Fruit fly (Drosophila melanogaster) whole organism, prepupa: ENCODE results near the gene Tg.

ENCODE experiments used
- CG10669 ChIP-seq: fragments of 200-800 bp; sonication (Bioruptor generic); optimal IDR thresholded peaks from 3 replicates; lab custom pipeline; 2018; ENCODE audit warnings: missing biosample characterization, mild to moderate bottlenecking, missing genetic modification characterization, moderate library complexity
- CG11902 ChIP-seq: fragments of 200-800 bp; sonication (Bioruptor generic); optimal IDR thresholded peaks from 3 replicates; lab custom pipeline; 2016; ENCODE audit warnings: missing biosample characterization, missing genetic modification characterization
- CG15336 ChIP-seq: fragments of 200-800 bp; sonication (Bioruptor generic); IDR thresholded peaks from 2 replicates; pipeline ENCODE4 v1.3.6; 2022; ENCODE audit warnings: missing biosample characterization, missing genetic modification characterization
- CG16779 ChIP-seq: fragments of 200-800 bp; sonication (Bioruptor generic); optimal IDR thresholded peaks from 3 replicates; lab custom pipeline; 2017; ENCODE audit warnings: missing biosample characterization, mild to moderate bottlenecking, missing genetic modification characterization
- CG3032 ChIP-seq: fragments of 200-800 bp; optimal IDR thresholded peaks from 2 replicates; lab custom pipeline; 2019; ENCODE audit warnings: missing biosample characterization, mild to moderate bottlenecking, missing genetic modification characterization, moderate library complexity
- CG31627 ChIP-seq: fragments of 200-800 bp; sonication (Bioruptor generic); optimal IDR thresholded peaks from 3 replicates; lab custom pipeline; 2016; ENCODE audit warnings: missing biosample characterization, missing genetic modification characterization
- CG32006 ChIP-seq: fragments of 200-800 bp; sonication (Bioruptor generic); optimal IDR thresholded peaks from 3 replicates; lab custom pipeline; 2017; ENCODE audit warnings: missing biosample characterization, mild to moderate bottlenecking, missing genetic modification characterization
- CG34406 ChIP-seq: fragments of 200-800 bp; sonication (Bioruptor generic); optimal IDR thresholded peaks from 3 replicates; lab custom pipeline; 2016; ENCODE audit warnings: missing biosample characterization, missing genetic modification characterization
- CG4318 ChIP-seq: fragments of 200-800 bp; sonication (Bioruptor generic); optimal IDR thresholded peaks from 3 replicates; lab custom pipeline; 2017; ENCODE audit warnings: missing biosample characterization, mild to moderate bottlenecking, missing genetic modification characterization
- CG6163 ChIP-seq: fragments of 200-800 bp; sonication (Bioruptor generic); IDR thresholded peaks from 3 replicates; pipeline ENCODE4 v1.3.6; 2022; ENCODE audit warnings: missing biosample characterization, missing genetic modification characterization
- CG6276 ChIP-seq: fragments of 200-800 bp; sonication (Bioruptor generic); optimal IDR thresholded peaks from 2 replicates; lab custom pipeline; 2017; ENCODE audit warnings: missing biosample characterization, mild to moderate bottlenecking, missing genetic modification characterization
- CG6792 ChIP-seq: fragments of 200-800 bp; sonication (Bioruptor generic); optimal IDR thresholded peaks from 3 replicates; lab custom pipeline; 2016; ENCODE audit warnings: missing biosample characterization, missing genetic modification characterization
- CG6854 ChIP-seq: fragments of 200-800 bp; sonication (Bioruptor generic); optimal IDR thresholded peaks from 2 replicates; lab custom pipeline; 2017; ENCODE audit warnings: missing biosample characterization, mild to moderate bottlenecking, missing genetic modification characterization
- CG7368 ChIP-seq: fragments of 200-800 bp; sonication (Bioruptor generic); optimal IDR thresholded peaks from 3 replicates; lab custom pipeline; 2016; ENCODE audit warnings: missing biosample characterization, missing genetic modification characterization
- CG8119 ChIP-seq: fragments of 200-800 bp; sonication (Bioruptor generic); IDR thresholded peaks from 3 replicates; pipeline ENCODE4 v1.3.6; 2022; ENCODE audit warnings: missing biosample characterization, missing genetic modification characterization
- CG8319 ChIP-seq: fragments of 200-800 bp; sonication (Bioruptor generic); optimal IDR thresholded peaks from 3 replicates; lab custom pipeline; 2016; ENCODE audit warnings: missing biosample characterization, missing genetic modification characterization
- CG9139 ChIP-seq: fragments of 200-800 bp; sonication (Bioruptor generic); optimal IDR thresholded peaks from 3 replicates; lab custom pipeline; 2017; ENCODE audit warnings: missing biosample characterization, mild to moderate bottlenecking, missing genetic modification characterization
- Eip75B ChIP-seq: fragments of 200-800 bp; sonication (Bioruptor generic); optimal IDR thresholded peaks from 3 replicates; lab custom pipeline; 2016; ENCODE audit warnings: missing biosample characterization, missing genetic modification characterization
- Eip78C ChIP-seq: fragments of 200-800 bp; sonication (Bioruptor generic); peaks from one replicate; lab custom pipeline; 2016; ENCODE audit warnings: missing biosample characterization, missing genetic modification characterization
- Eip93F ChIP-seq: fragments of 200-800 bp; sonication (Bioruptor generic); optimal IDR thresholded peaks from 2 replicates; lab custom pipeline; 2016; ENCODE audit warnings: missing biosample characterization, mild to moderate bottlenecking, missing genetic modification characterization
- Ets21C ChIP-seq: fragments of 200-800 bp; sonication (Bioruptor generic); optimal IDR thresholded peaks from 3 replicates; lab custom pipeline; 2016; ENCODE audit warnings: missing biosample characterization, missing genetic modification characterization
- Gug ChIP-seq: fragments of 200-800 bp; sonication (Bioruptor generic); IDR thresholded peaks from 2 replicates; pipeline ENCODE4 v1.3.6; 2022; ENCODE audit warnings: missing biosample characterization, missing genetic modification characterization
- Hr38 ChIP-seq: sonication (Bioruptor generic); optimal IDR thresholded peaks from 2 replicates; lab custom pipeline; 2016; ENCODE audit warnings: missing biosample characterization, missing genetic modification characterization
- Hr4 ChIP-seq: fragments of 200-800 bp; sonication (Bioruptor generic); optimal IDR thresholded peaks from 3 replicates; lab custom pipeline; 2016; ENCODE audit warnings: missing biosample characterization, missing genetic modification characterization
- Lpt ChIP-seq: fragments of 200-800 bp; sonication (Bioruptor generic); optimal IDR thresholded peaks from 3 replicates; lab custom pipeline; 2016; ENCODE audit warnings: missing biosample characterization, missing genetic modification characterization
- Met ChIP-seq: fragments of 200-800 bp; sonication (Bioruptor generic); optimal IDR thresholded peaks from 3 replicates; lab custom pipeline; 2016; ENCODE audit warnings: missing biosample characterization, missing genetic modification characterization
- Sox102F ChIP-seq: fragments of 200-800 bp; sonication (Bioruptor generic); optimal IDR thresholded peaks from 2 replicates; lab custom pipeline; 2016; ENCODE audit warnings: missing biosample characterization, mild to moderate bottlenecking, missing genetic modification characterization
- Sox14 ChIP-seq: fragments of 200-800 bp; sonication (Bioruptor generic); optimal IDR thresholded peaks from 3 replicates; lab custom pipeline; 2016; ENCODE audit warnings: missing biosample characterization, missing genetic modification characterization
- Sox15 ChIP-seq: fragments of 200-800 bp; sonication (Bioruptor generic); optimal IDR thresholded peaks from 3 replicates; lab custom pipeline; 2016; ENCODE audit warnings: missing biosample characterization, missing genetic modification characterization
- achi ChIP-seq: fragments of 200-800 bp; sonication (Bioruptor generic); optimal IDR thresholded peaks from 3 replicates; lab custom pipeline; 2016; ENCODE audit warnings: missing biosample characterization, missing genetic modification characterization
- acj6 ChIP-seq: fragments of 200-800 bp; sonication (Bioruptor generic); optimal IDR thresholded peaks from 3 replicates; lab custom pipeline; 2016; ENCODE audit warnings: missing biosample characterization, missing genetic modification characterization
- cyc ChIP-seq: fragments of 200-800 bp; sonication (Bioruptor generic); optimal IDR thresholded peaks from 3 replicates; lab custom pipeline; 2016; ENCODE audit warnings: missing biosample characterization, missing genetic modification characterization
- dac ChIP-seq: fragments of 200-800 bp; sonication (Bioruptor generic); optimal IDR thresholded peaks from 2 replicates; lab custom pipeline; 2017; ENCODE audit warnings: missing biosample characterization, mild to moderate bottlenecking, missing genetic modification characterization
- esn ChIP-seq: fragments of 200-800 bp; sonication (Bioruptor generic); optimal IDR thresholded peaks from 2 replicates; lab custom pipeline; 2016; ENCODE audit warnings: missing biosample characterization, mild to moderate bottlenecking, missing genetic modification characterization, moderate library complexity
- fd59A ChIP-seq: fragments of 200-800 bp; sonication (Bioruptor generic); optimal IDR thresholded peaks from 2 replicates; lab custom pipeline; 2017; ENCODE audit warnings: missing biosample characterization, mild to moderate bottlenecking, missing genetic modification characterization, missing genetic modification reagents
- fd85E ChIP-seq: fragments of 200-800 bp; sonication (Bioruptor generic); optimal IDR thresholded peaks from 3 replicates; lab custom pipeline; 2016; ENCODE audit warnings: missing biosample characterization, missing genetic modification characterization
- fkh ChIP-seq: fragments of 200-800 bp; sonication (Bioruptor generic); optimal IDR thresholded peaks from 3 replicates; lab custom pipeline; 2017; ENCODE audit warnings: missing biosample characterization, mild to moderate bottlenecking, missing genetic modification characterization, moderate library complexity
- lz ChIP-seq: fragments of 200-800 bp; sonication (Bioruptor generic); optimal IDR thresholded peaks from 3 replicates; lab custom pipeline; 2016; ENCODE audit warnings: missing biosample characterization, missing genetic modification characterization
- net ChIP-seq: fragments of 200-800 bp; sonication (Bioruptor generic); optimal IDR thresholded peaks from 3 replicates; lab custom pipeline; 2016; ENCODE audit warnings: missing biosample characterization, missing genetic modification characterization
- pdm3 ChIP-seq: fragments of 200-800 bp; sonication (Bioruptor generic); optimal IDR thresholded peaks from 3 replicates; lab custom pipeline; 2016; ENCODE audit warnings: missing biosample characterization, missing genetic modification characterization
- spab ChIP-seq: fragments of 200-800 bp; sonication (Bioruptor generic); optimal IDR thresholded peaks from 2 replicates; lab custom pipeline; 2017; ENCODE audit warnings: missing biosample characterization, mild to moderate bottlenecking, missing genetic modification characterization, missing genetic modification reagents
- ss ChIP-seq, 2 experiments: fragments of 200-800 bp; sonication (Bioruptor generic); optimal IDR thresholded peaks; 2 replicates in 1 of 2; 3 replicates in 1 of 2; lab custom pipeline; 2017 to 2018; ENCODE audit warnings: mild to moderate bottlenecking in 2 of 2, missing biosample characterization in 2 of 2, missing genetic modification characterization in 2 of 2, moderate library complexity in 1 of 2
- svp ChIP-seq: fragments of 200-800 bp; sonication (Bioruptor generic); peaks from one replicate; lab custom pipeline; 2016; ENCODE audit warnings: missing biosample characterization, missing genetic modification characterization
- topi ChIP-seq: fragments of 200-800 bp; sonication (Bioruptor generic); optimal IDR thresholded peaks from 3 replicates; lab custom pipeline; 2016; ENCODE audit warnings: missing biosample characterization, missing genetic modification characterization
- vri ChIP-seq: fragments of 200-800 bp; sonication (Bioruptor generic); optimal IDR thresholded peaks from 3 replicates; lab custom pipeline; 2016; ENCODE audit warnings: missing biosample characterization, mild to moderate bottlenecking, missing genetic modification characterization

Tg gene

DNA sequence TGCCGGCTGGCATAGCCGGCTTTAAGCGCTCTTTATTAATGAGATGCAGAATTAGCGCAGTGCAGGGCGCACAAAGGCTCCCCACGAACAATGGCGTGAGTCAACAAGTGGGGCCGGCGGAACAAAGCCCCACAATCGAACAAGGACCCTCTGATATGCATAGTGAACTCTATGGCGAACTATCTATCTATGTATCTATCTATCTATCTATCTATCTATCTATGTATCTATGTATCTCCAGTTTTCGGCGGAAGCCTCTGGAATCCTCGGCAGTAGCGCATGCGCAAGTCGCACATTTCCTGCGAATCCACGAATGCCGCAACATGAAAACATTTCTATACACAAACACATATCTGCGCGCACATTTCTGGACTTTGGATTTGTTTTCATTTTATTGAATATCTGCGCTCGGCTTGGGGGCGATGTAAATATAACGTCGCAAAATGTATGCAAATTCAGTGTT lies 10.6 kb upstream of the Tg start (continued):
- TF ChIP-seq ss (GFP tag; optimal IDR thresholded peaks at IDR 0.05; lab: Kevin White, UChicago), result peak; percentile 96 to 99
- TF ChIP-seq dac, result peak; percentile 90
- TF ChIP-seq fkh (GFP tag; lab: Kevin White, UChicago), result peak; percentile 3
- peak; percentile 95 for TF ChIP-seq CG9139 (GFP tag; lab: Kevin White, UChicago)
- TF ChIP-seq CG32006 (GFP tag; lab: Kevin White, UChicago), result peak; percentile 98
- peak; percentile 84 for TF ChIP-seq acj6 (GFP tag; lab: Kevin White, UChicago)
- peak; percentile 98 for TF ChIP-seq Sox14 (GFP tag; lab: Kevin White, UChicago)
- TF ChIP-seq Ets21C (GFP tag; lab: Kevin White, UChicago), result peak; percentile 85
- TF ChIP-seq CG8319 (GFP tag; lab: Kevin White, UChicago), result peak; percentile 67
- TF ChIP-seq CG3032, result peak; percentile 88
- peak; percentile 68 for TF ChIP-seq Eip93F (GFP tag; lab: Kevin White, UChicago)
- TF ChIP-seq CG7368, result peak; percentile 87
- peak; percentile 90 for TF ChIP-seq achi (GFP tag; lab: Kevin White, UChicago)
- peak; percentile 95 for TF ChIP-seq topi (GFP tag; lab: Kevin White, UChicago)
- TF ChIP-seq CG6163 (GFP tag; lab: Robert Waterston, UW), result peak; percentile 92
- peak; percentile 93 for TF ChIP-seq Met
- peak; percentile 95 for TF ChIP-seq CG15336 (GFP tag; lab: Robert Waterston, UW)
- TF ChIP-seq CG31627, result peak; percentile 91
- peak; percentile 91 for TF ChIP-seq lz (GFP tag; lab: Kevin White, UChicago)
- peak; percentile 99 for TF ChIP-seq CG6276 (GFP tag; lab: Kevin White, UChicago)

DNA sequence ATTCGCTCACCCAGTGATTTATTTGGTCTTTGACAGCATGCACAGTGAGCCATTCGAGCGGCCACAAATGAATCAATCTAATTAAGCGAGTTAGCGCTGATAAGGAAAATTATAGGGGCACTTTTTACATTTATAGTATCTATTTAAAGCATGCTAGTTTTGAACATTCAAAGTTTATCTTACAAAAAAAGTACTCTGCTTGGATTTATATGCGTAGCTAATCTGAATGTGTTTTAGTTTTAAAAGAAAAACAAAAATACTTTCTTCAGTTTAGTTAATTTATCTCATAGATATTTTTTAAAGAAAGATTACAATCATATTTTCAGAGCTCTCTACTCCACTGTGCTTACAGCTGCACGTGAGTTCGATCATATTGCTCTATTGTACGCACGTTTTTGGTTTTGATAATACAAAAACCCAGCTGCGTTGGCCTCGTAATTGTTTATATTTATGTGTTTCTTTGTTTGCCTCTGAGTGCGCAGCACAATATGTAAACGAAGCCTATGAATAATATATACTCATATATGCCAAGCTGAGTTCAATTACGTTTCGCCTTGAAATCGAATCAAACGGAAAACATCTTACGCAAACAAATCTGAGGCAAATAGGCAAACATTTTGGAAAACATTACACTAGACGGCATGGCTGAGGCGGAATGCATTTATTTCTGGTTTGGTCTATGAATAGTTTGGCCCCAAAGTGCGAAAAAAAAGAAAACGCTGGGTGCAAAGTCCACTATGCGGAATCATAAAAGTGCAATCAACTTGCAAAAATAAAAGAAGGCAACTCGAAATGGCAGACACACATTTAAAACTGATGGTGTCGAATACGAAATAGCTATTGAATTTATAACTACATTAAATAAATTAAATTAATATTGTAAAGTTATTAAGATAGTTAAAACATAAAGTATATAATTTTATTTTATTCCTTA lies 9.2 kb upstream of the Tg start:
- TF ChIP-seq Eip78C (peak; percentile 98), acj6 (GFP tag; lab: Kevin White, UChicago) (peak; percentile 84), ss (GFP tag; optimal IDR thresholded peaks at IDR 0.05; lab: Kevin White, UChicago) (peak; percentile 69 to 78), dac (peak; percentile 86), CG6163 (GFP tag; lab: Robert Waterston, UW) (peak; percentile 81), Sox15 (peak; percentile 65), CG10669 (GFP tag; lab: Kevin White, UChicago) (peak; percentile 85), CG16779 (peak; percentile 65), Ets21C (GFP tag; lab: Kevin White, UChicago) (peak; percentile 75), Eip75B (peak; percentile 80), Met (peak; percentile 90), fd59A (GFP tag; lab: Kevin White, UChicago) (peak; percentile 79), fkh (GFP tag; lab: Kevin White, UChicago) (peak; percentile 75), CG11902 (peak; percentile 47), Hr38 (GFP tag; lab: Kevin White, UChicago) (no peak), CG8319 (GFP tag; lab: Kevin White, UChicago) (peak; percentile 73), CG8119 (GFP tag; lab: Robert Waterston, UW) (peak; percentile 97), net (GFP tag; lab: Kevin White, UChicago) (peak; percentile 92), CG7368 (peak; percentile 79), esn (GFP tag; lab: Kevin White, UChicago) (peak; percentile 91), CG3032 (peak; percentile 87), Gug (GFP tag; lab: Robert Waterston, UW) (peak; percentile 91), vri (GFP tag; lab: Kevin White, UChicago) (peak; percentile 70), CG4318 (GFP tag; lab: Kevin White, UChicago) (peak; percentile 92), CG6276 (GFP tag; lab: Kevin White, UChicago) (peak; percentile 93), spab (peak; percentile 78), CG6792 (GFP tag; lab: Kevin White, UChicago) (peak; percentile 73), Lpt (peak; percentile 86), cyc (GFP tag; lab: Kevin White, UChicago) (peak; percentile 73), CG31627 (peak; percentile 78), topi (GFP tag; lab: Kevin White, UChicago) (peak; percentile 83), fd85E (peak; percentile 48), Sox14 (GFP tag; lab: Kevin White, UChicago) (peak; percentile 92), svp (GFP tag; lab: Kevin White, UChicago) (peak; percentile 97), Sox102F (GFP tag; lab: Kevin White, UChicago) (peak; percentile 81), lz (GFP tag; lab: Kevin White, UChicago) (peak; percentile 81), achi (GFP tag; lab: Kevin White, UChicago) (peak; percentile 91), CG6854 (GFP tag; lab: Kevin White, UChicago) (peak; percentile 50), pdm3 (GFP tag; lab: Kevin White, UChicago) (peak; percentile 89), CG34406 (GFP tag; lab: Kevin White, UChicago) (peak; percentile 82), Hr4 (peak; percentile 92)
